Fruit fly (Drosophila melanogaster) whole organism, embryonic: ENCODE results near the gene CG9300.
A peak's percentile ranks its signal among the peaks of the same experiment; 100 is the strongest.

ENCODE experiments used
- Aef1 ChIP-seq: fragments of 200-800 bp; sonication (Bioruptor generic); IDR thresholded peaks from 3 replicates; pipeline ENCODE4 v1.3.6; 2022; ENCODE audit warnings: missing biosample characterization, missing genetic modification characterization
- CG10565 ChIP-seq: fragments of 200-800 bp; sonication (Bioruptor generic); optimal IDR thresholded peaks from 3 replicates; lab custom pipeline; 2016; ENCODE audit warnings: missing biosample characterization, mild to moderate bottlenecking, missing genetic modification characterization
- CG10654 ChIP-seq: fragments of 200-800 bp; sonication (Bioruptor generic); optimal IDR thresholded peaks from 2 replicates; lab custom pipeline; 2016; ENCODE audit warnings: missing biosample characterization, missing genetic modification characterization
- CG11085 ChIP-seq: fragments of 200-800 bp; sonication (Bioruptor generic); IDR thresholded peaks from 2 replicates; pipeline ENCODE4 v1.3.6; 2022; ENCODE audit warnings: missing biosample characterization, missing genetic modification characterization
- CG11560 ChIP-seq: fragments of 200-800 bp; sonication (Bioruptor generic); IDR thresholded peaks from 3 replicates; pipeline ENCODE4 v1.3.6; 2022; ENCODE audit warnings: missing biosample characterization, missing genetic modification characterization
- CG12391 ChIP-seq: fragments of 200-800 bp; sonication (Bioruptor generic); optimal IDR thresholded peaks from 3 replicates; lab custom pipeline; 2018; ENCODE audit warnings: missing biosample characterization, mild to moderate bottlenecking, missing genetic modification characterization, moderate library complexity
- CG14441 ChIP-seq: fragments of 200-800 bp; sonication (Bioruptor generic); IDR thresholded peaks from 2 replicates; pipeline ENCODE4 v1.3.6; 2022; ENCODE audit warnings: missing biosample characterization, missing genetic modification characterization
- CG15479 ChIP-seq: fragments of 200-800 bp; sonication (Bioruptor generic); optimal IDR thresholded peaks from 3 replicates; lab custom pipeline; 2019; ENCODE audit warnings: missing biosample characterization, mild to moderate bottlenecking, missing genetic modification characterization, moderate library complexity
- CG1603 ChIP-seq: fragments of 200-800 bp; sonication (Bioruptor generic); optimal IDR thresholded peaks from 2 replicates; lab custom pipeline; 2019; ENCODE audit warnings: missing biosample characterization, mild to moderate bottlenecking, missing genetic modification characterization, moderate library complexity
- CG18011 ChIP-seq: fragments of 200-800 bp; sonication (Bioruptor generic); optimal IDR thresholded peaks from 2 replicates; lab custom pipeline; 2017; ENCODE audit warnings: missing biosample characterization, missing genetic modification characterization, mild to moderate bottlenecking, moderate library complexity, missing genotype
- CG18619 ChIP-seq: fragments of 200-800 bp; sonication (Bioruptor generic); optimal IDR thresholded peaks from 3 replicates; lab custom pipeline; 2017; ENCODE audit warnings: missing biosample characterization, mild to moderate bottlenecking, missing genetic modification characterization
- CG2120 ChIP-seq: fragments of 200-800 bp; sonication (Bioruptor generic); optimal IDR thresholded peaks from 3 replicates; lab custom pipeline; 2016; ENCODE audit warnings: missing biosample characterization, missing genetic modification characterization
- CG2678 ChIP-seq: fragments of 200-800 bp; sonication (Bioruptor generic); optimal IDR thresholded peaks from 3 replicates; lab custom pipeline; 2019; ENCODE audit warnings: missing biosample characterization, mild to moderate bottlenecking, missing genetic modification characterization, moderate library complexity
- CG30403 ChIP-seq: fragments of 200-800 bp; sonication (Bioruptor generic); optimal IDR thresholded peaks from 3 replicates; lab custom pipeline; 2016; ENCODE audit warnings: missing biosample characterization, missing genetic modification characterization
- CG3163 ChIP-seq: fragments of 200-800 bp; sonication (Bioruptor generic); optimal IDR thresholded peaks from 3 replicates; lab custom pipeline; 2016; ENCODE audit warnings: missing biosample characterization, missing genetic modification characterization
- CG32532 ChIP-seq: fragments of 200-800 bp; sonication (Bioruptor generic); IDR thresholded peaks from 2 replicates; pipeline ENCODE4 v1.3.6; 2022; ENCODE audit warnings: missing biosample characterization, missing genetic modification characterization
- CG3847 ChIP-seq: fragments of 200-800 bp; sonication (Bioruptor generic); IDR thresholded peaks from 2 replicates; pipeline ENCODE4 v1.3.6; 2022; ENCODE audit warnings: missing biosample characterization, missing genetic modification characterization
- CG4282 ChIP-seq: fragments of 200-800 bp; sonication (Bioruptor generic); optimal IDR thresholded peaks from 2 replicates; lab custom pipeline; 2016; ENCODE audit warnings: missing biosample characterization, missing genetic modification characterization
- CG43689 ChIP-seq: fragments of 200-800 bp; sonication (Bioruptor generic); IDR thresholded peaks from 2 replicates; pipeline ENCODE4 v1.3.6; 2022; ENCODE audit warnings: missing biosample characterization, missing genetic modification characterization
- CG6683 ChIP-seq: fragments of 200-800 bp; sonication (Bioruptor generic); optimal IDR thresholded peaks from 2 replicates; lab custom pipeline; 2017; ENCODE audit warnings: missing biosample characterization, mild to moderate bottlenecking, missing genetic modification characterization, missing genetic modification reagents
- CG6813 ChIP-seq: fragments of 200-800 bp; sonication (Bioruptor generic); optimal IDR thresholded peaks from 2 replicates; lab custom pipeline; 2017; ENCODE audit warnings: missing biosample characterization, missing genetic modification characterization, mild to moderate bottlenecking, moderate library complexity, missing genetic modification reagents
- CG6854 ChIP-seq: fragments of 200-800 bp; sonication (Bioruptor generic); optimal IDR thresholded peaks from 3 replicates; lab custom pipeline; 2017; ENCODE audit warnings: missing biosample characterization, mild to moderate bottlenecking, missing genetic modification characterization
- CG7928 ChIP-seq: fragments of 200-800 bp; sonication (Bioruptor generic); optimal IDR thresholded peaks from 2 replicates; lab custom pipeline; 2017; ENCODE audit warnings: missing biosample characterization, mild to moderate bottlenecking, missing genetic modification characterization
- CG8924 ChIP-seq: fragments of 200-800 bp; optimal IDR thresholded peaks from 3 replicates; lab custom pipeline; 2019; ENCODE audit warnings: missing biosample characterization, mild to moderate bottlenecking, missing genetic modification characterization, moderate library complexity
- CG8944 ChIP-seq: fragments of 200-800 bp; sonication (Bioruptor generic); optimal IDR thresholded peaks from 3 replicates; lab custom pipeline; 2016; ENCODE audit warnings: missing biosample characterization, missing genetic modification characterization
- CG9817 ChIP-seq: fragments of 200-800 bp; sonication (Bioruptor generic); optimal IDR thresholded peaks from 2 replicates; lab custom pipeline; 2018; ENCODE audit warnings: missing biosample characterization, mild to moderate bottlenecking, missing genetic modification characterization, moderate library complexity
- CG9932 ChIP-seq: fragments of 200-800 bp; sonication (Bioruptor generic); IDR thresholded peaks from 2 replicates; pipeline ENCODE4 v1.3.6; 2022; ENCODE audit warnings: missing biosample characterization, missing genetic modification characterization
- CkIIα-i1 ChIP-seq: fragments of 200-800 bp; sonication (Bioruptor generic); IDR thresholded peaks from 2 replicates; pipeline ENCODE4 v1.3.6; 2022; ENCODE audit warnings: missing biosample characterization, missing genetic modification characterization
- CrebB ChIP-seq: fragments of 200-800 bp; sonication (Bioruptor generic); optimal IDR thresholded peaks from 3 replicates; lab custom pipeline; 2018; ENCODE audit warnings: missing biosample characterization, mild to moderate bottlenecking, missing genetic modification characterization
- Dad ChIP-seq: fragments of 200-800 bp; sonication (Bioruptor generic); optimal IDR thresholded peaks from 3 replicates; lab custom pipeline; 2016; ENCODE audit warnings: missing biosample characterization, missing genetic modification characterization
- E2f1 ChIP-seq: fragments of 200-800 bp; sonication (Bioruptor generic); IDR thresholded peaks from 2 replicates; pipeline ENCODE4 v1.3.6; 2022; ENCODE audit warnings: missing biosample characterization, missing genetic modification characterization
- Hr39 ChIP-seq: fragments of >200 bp; optimal IDR thresholded peaks from 2 replicates; lab custom pipeline; 2017
- Jarid2 ChIP-seq: fragments of 200-800 bp; sonication (Bioruptor generic); optimal IDR thresholded peaks from 3 replicates; lab custom pipeline; 2017; ENCODE audit warnings: mild to moderate bottlenecking, missing biosample characterization, missing genetic modification reagents, missing genetic modification characterization
- MBD-R2 ChIP-seq: fragments of 200-800 bp; sonication (Bioruptor generic); IDR thresholded peaks from 2 replicates; pipeline ENCODE4 v1.3.6; 2022; ENCODE audit warnings: missing biosample characterization, missing genetic modification characterization
- Neu2 ChIP-seq: fragments of 200-800 bp; sonication (Bioruptor generic); optimal IDR thresholded peaks from 3 replicates; lab custom pipeline; 2016; ENCODE audit warnings: missing biosample characterization, missing genetic modification characterization, borderline replicate concordance
- Scr ChIP-seq: fragments of 200-800 bp; sonication (Bioruptor generic); IDR thresholded peaks from 2 replicates; pipeline ENCODE4 v1.3.6; 2022; ENCODE audit warnings: missing biosample characterization, missing genetic modification characterization; ENCODE audit not compliant: partially characterized antibody
- Side ChIP-seq: fragments of 200-800 bp; sonication (Bioruptor generic); optimal IDR thresholded peaks from 2 replicates; lab custom pipeline; 2016; ENCODE audit warnings: missing biosample characterization, missing genetic modification characterization
- Xbp1 ChIP-seq: fragments of 200-800 bp; sonication (Bioruptor generic); optimal IDR thresholded peaks from 3 replicates; lab custom pipeline; 2016; ENCODE audit warnings: missing biosample characterization, mild to moderate bottlenecking, missing genetic modification characterization
- bbx ChIP-seq: fragments of 200-800 bp; sonication (Bioruptor generic); IDR thresholded peaks from 2 replicates; pipeline ENCODE4 v1.3.6; 2022; ENCODE audit warnings: missing biosample characterization, missing genetic modification characterization; ENCODE audit not compliant: partially characterized antibody
- cas ChIP-seq: fragments of 200-800 bp; sonication (Bioruptor generic); IDR thresholded peaks from 2 replicates; pipeline ENCODE4 v1.3.6; 2022; ENCODE audit warnings: missing biosample characterization, missing genetic modification characterization
- ewg ChIP-seq: fragments of 200-800 bp; sonication (Bioruptor generic); optimal IDR thresholded peaks from 3 replicates; lab custom pipeline; 2017; ENCODE audit warnings: mild to moderate bottlenecking, missing biosample characterization, missing genetic modification reagents, missing genetic modification characterization
- gro ChIP-seq: fragments of 200-800 bp; sonication (Bioruptor generic); optimal IDR thresholded peaks from 2 replicates; lab custom pipeline; 2016; ENCODE audit warnings: missing biosample characterization, missing genetic modification characterization
- ham ChIP-seq: fragments of 200-800 bp; sonication (Bioruptor generic); IDR thresholded peaks from 2 replicates; pipeline ENCODE4 v1.3.6; 2022; ENCODE audit warnings: missing biosample characterization, missing genetic modification characterization
- insv ChIP-seq, 2 experiments: fragments of 200-800 bp; sonication (Bioruptor generic); optimal IDR thresholded peaks; 3 replicates each; lab custom pipeline; 2016 to 2018; ENCODE audit warnings: missing biosample characterization in 2 of 2, missing genetic modification characterization in 2 of 2
- inv ChIP-seq: fragments of 200-800 bp; sonication (Bioruptor generic); IDR thresholded peaks from 2 replicates; pipeline ENCODE4 v1.3.6; 2022; ENCODE audit warnings: missing biosample characterization, missing genetic modification characterization; ENCODE audit not compliant: partially characterized antibody
- rib ChIP-seq: fragments of 200-800 bp; sonication (Bioruptor generic); IDR thresholded peaks from 2 replicates; pipeline ENCODE4 v1.3.6; 2022; ENCODE audit warnings: missing biosample characterization, missing genetic modification characterization
- so ChIP-seq: fragments of 200-800 bp; sonication (Bioruptor generic); IDR thresholded peaks from 3 replicates; pipeline ENCODE4 v1.3.6; 2022; ENCODE audit warnings: missing biosample characterization, missing genetic modification characterization
- stwl ChIP-seq: fragments of 200-800 bp; sonication (Bioruptor generic); optimal IDR thresholded peaks from 3 replicates; lab custom pipeline; 2018; ENCODE audit warnings: missing biosample characterization, mild to moderate bottlenecking, missing genetic modification characterization, moderate library complexity
- tio ChIP-seq: fragments of 200-800 bp; sonication (Bioruptor generic); optimal IDR thresholded peaks from 2 replicates; lab custom pipeline; 2017; ENCODE audit warnings: missing biosample characterization, missing genetic modification characterization, inconsistent platforms
- unc-4 ChIP-seq: fragments of 200-800 bp; sonication (Bioruptor generic); IDR thresholded peaks from 2 replicates; pipeline ENCODE4 v1.3.6; 2022; ENCODE audit warnings: missing biosample characterization, missing genetic modification characterization; ENCODE audit not compliant: partially characterized antibody

The CG9300 gene

dm6 chr3L:19552136-19552773, at the start of gene CG9300, which contains the start of gene Ltn1 (continued):
- TF ChIP-seq gro (no peak), unc-4 (GFP tag; lab: Robert Waterston, UW) (peak; percentile 57; the same call in 1 of the 2 replicates), CG10565 (GFP tag; lab: Kevin White, UChicago) (no peak), Side (GFP tag; lab: Kevin White, UChicago) (peak; percentile 46), insv (GFP tag; optimal IDR thresholded peaks at IDR 0.05; lab: Kevin White, UChicago) (peak in 1 of 2 experiments; percentile 55), cas (no peak), CG14441 (GFP tag; lab: Robert Waterston, UW) (no peak), CrebB (tag; lab: Kevin White, UChicago) (peak; percentile 41), CG32532 (peak; percentile 63; the same call in 1 of the 2 replicates), CG30403 (GFP tag; lab: Kevin White, UChicago) (peak; percentile 23), CG8924 (tag; lab: Kevin White, UChicago) (no peak), Dad (peak; percentile 40), E2f1 (GFP tag; lab: Robert Waterston, UW) (peak; percentile 45; the same call in 1 of the 2 replicates), tio (GFP tag; lab: Kevin White, UChicago) (no peak), CG2678 (tag; lab: Kevin White, UChicago) (no peak), CG4282 (GFP tag; lab: Kevin White, UChicago) (no peak), CG1603 (tag; lab: Kevin White, UChicago) (no peak), bbx (GFP tag; lab: Robert Waterston, UW) (no peak), CG9817 (peak; percentile 6), inv (GFP tag; lab: Robert Waterston, UW) (peak; percentile 41; the same call in 1 of the 2 replicates), Hr39 (no peak), so (GFP tag; lab: Robert Waterston, UW) (0 out of 3 replicates have a peak, but pooled peaks have one; percentile 44), CG18011 (GFP tag; lab: Kevin White, UChicago) (no peak), CG43689 (GFP tag; lab: Robert Waterston, UW) (no peak), CG6683 (GFP tag; lab: Kevin White, UChicago) (no peak), Xbp1 (GFP tag; lab: Kevin White, UChicago) (peak; percentile 33), Aef1 (no peak), MBD-R2 (GFP tag; lab: Robert Waterston, UW) (peak; percentile 97), CG15479 (GFP tag; lab: Kevin White, UChicago) (no peak), stwl (tag; lab: Kevin White, UChicago) (peak; percentile 81), CG9932 (GFP tag; lab: Robert Waterston, UW) (0 out of 2 replicates have a peak, but pooled peaks have one; percentile 34), Scr (peak; percentile 56), Neu2 (no peak), CkIIα-i1 (GFP tag; lab: Robert Waterston, UW) (no peak), CG11085 (GFP tag; lab: Robert Waterston, UW) (no peak), CG3163 (GFP tag; lab: Kevin White, UChicago) (peak; percentile 18), Jarid2 (peak; percentile 49), CG12391 (tag; lab: Kevin White, UChicago) (no peak), CG2120 (GFP tag; lab: Kevin White, UChicago) (no peak), CG7928 (no peak), CG18619 (GFP tag; lab: Kevin White, UChicago) (no peak), CG6854 (GFP tag; lab: Kevin White, UChicago) (no peak), CG8944 (no peak), ewg (peak; percentile 61), rib (GFP tag; lab: Robert Waterston, UW) (no peak), CG11560 (tag; lab: Robert Waterston, UW) (no peak), CG3847 (GFP tag; lab: Robert Waterston, UW) (peak; percentile 86), CG10654 (GFP tag; lab: Kevin White, UChicago) (peak; percentile 5), CG6813 (GFP tag; lab: Kevin White, UChicago) (no peak), ham (GFP tag; lab: Robert Waterston, UW) (no peak)
